Worm (Caenorhabditis elegans) whole organism, midembryonic: ENCODE results near the gene tag-307.

ENCODE experiments used
- T22C8.4 ChIP-seq: fragments of 200-800 bp; sonication (Bioruptor generic); IDR thresholded peaks from 2 replicates; pipeline ENCODE4 v1.3.6; 2022; ENCODE audit warnings: missing genetic modification characterization, missing compliant biosample characterization
- flt-1 ChIP-seq: fragments of 200-800 bp; sonication (Bioruptor generic); IDR thresholded peaks from 2 replicates; pipeline ENCODE4 v1.3.6; 2022; ENCODE audit warnings: missing genetic modification characterization, missing compliant biosample characterization
- klf-2 ChIP-seq: fragments of 200-800 bp; sonication (Bioruptor generic); conservative IDR thresholded peaks from 2 replicates; pipeline ENCODE4 v1.3.6; 2022; ENCODE audit warnings: missing genetic modification reagents, missing genetic modification characterization, missing compliant biosample characterization
- tab-1 ChIP-seq: fragments of 200-800 bp; sonication (Bioruptor generic); IDR thresholded peaks from 2 replicates; pipeline ENCODE4 v1.3.6; 2022; ENCODE audit warnings: missing genetic modification characterization, missing compliant biosample characterization
- ztf-29 ChIP-seq: fragments of 200-800 bp; sonication (Bioruptor generic); IDR thresholded peaks from 2 replicates; pipeline ENCODE4 v1.3.6; 2022; ENCODE audit warnings: missing genetic modification reagents, missing genetic modification characterization, missing compliant biosample characterization

- no peak for TF ChIP-seq ztf-29 (GFP tag; lab: Robert Waterston, UW)
- no peak for TF ChIP-seq tab-1 (GFP tag; lab: Robert Waterston, UW)
- TF ChIP-seq T22C8.4 (GFP tag; lab: Robert Waterston, UW), result no peak
- TF ChIP-seq flt-1 (GFP tag; lab: Robert Waterston, UW), result no peak
- no peak for TF ChIP-seq klf-2
Observed at ce11 chrIII:7834848-7835247, 22.2 kb downstream of the tag-307 start.
